Worm (Caenorhabditis elegans) whole organism, midembryonic: ENCODE data around the gene lat-2.

Source experiments
- T22C8.4 ChIP-seq: fragments of 200-800 bp; sonication (Bioruptor generic); IDR thresholded peaks from 2 replicates; pipeline ENCODE4 v1.3.6; 2022; ENCODE audit warnings: missing genetic modification characterization, missing compliant biosample characterization
- cog-1 ChIP-seq: sonication (generic microtip); optimal IDR thresholded peaks from 2 replicates; lab custom pipeline; 2016; ENCODE audit warnings: missing genetic modification characterization, missing compliant biosample characterization
- flt-1 ChIP-seq: fragments of 200-800 bp; sonication (Bioruptor generic); IDR thresholded peaks from 2 replicates; pipeline ENCODE4 v1.3.6; 2022; ENCODE audit warnings: missing genetic modification characterization, missing compliant biosample characterization
- klf-2 ChIP-seq: fragments of 200-800 bp; sonication (Bioruptor generic); conservative IDR thresholded peaks from 2 replicates; pipeline ENCODE4 v1.3.6; 2022; ENCODE audit warnings: missing genetic modification reagents, missing genetic modification characterization, missing compliant biosample characterization
- med-1 ChIP-seq: sonication (generic microtip); optimal IDR thresholded peaks from 2 replicates; lab custom pipeline; 2017; ENCODE audit warnings: missing genetic modification characterization, mild to moderate bottlenecking, missing compliant biosample characterization, antibody characterized with exemption, missing genetic modification reagents; ENCODE audit not compliant: insufficient read depth
- tab-1 ChIP-seq: fragments of 200-800 bp; sonication (Bioruptor generic); IDR thresholded peaks from 2 replicates; pipeline ENCODE4 v1.3.6; 2022; ENCODE audit warnings: missing genetic modification characterization, missing compliant biosample characterization
- ztf-23 ChIP-seq: fragments of 200-800 bp; sonication (Bioruptor generic); IDR thresholded peaks from 2 replicates; pipeline ENCODE4 v1.3.6; 2022; ENCODE audit warnings: missing genetic modification reagents, missing genetic modification characterization, missing compliant biosample characterization

ce11 chrII:4372867-4373397, 14.1 kb downstream of the lat-2 start:
- TF ChIP-seq T22C8.4 (GFP tag; lab: Robert Waterston, UW) (no peak), klf-2 (GFP tag; lab: Robert Waterston, UW) (no peak), ztf-23 (GFP tag; lab: Robert Waterston, UW) (no peak), flt-1 (GFP tag; lab: Robert Waterston, UW) (no peak), tab-1 (no peak), med-1 (GFP tag; lab: Kevin White, UChicago) (no peak), cog-1 (tag; lab: Kevin White, UChicago) (no peak)
